Fruit fly (Drosophila melanogaster) whole organism, embryonic: ENCODE results near the gene vnd.

Experiments
- Antp ChIP-seq: fragments of 200-800 bp; sonication (Bioruptor generic); optimal IDR thresholded peaks from 3 replicates; lab custom pipeline; 2016; ENCODE audit warnings: missing biosample characterization, missing genetic modification characterization
- Awh ChIP-seq: fragments of 200-800 bp; sonication (Bioruptor generic); IDR thresholded peaks from 2 replicates; pipeline ENCODE4, ENCODE4 v1.3.6; 2022; ENCODE audit warnings: missing biosample characterization, missing genetic modification characterization
- CG1024 ChIP-seq: fragments of 200-800 bp; sonication (Bioruptor generic); IDR thresholded peaks from 2 replicates; pipeline ENCODE4 v1.3.6; 2022; ENCODE audit warnings: missing biosample characterization, missing genetic modification characterization
- CG10565 ChIP-seq: fragments of 200-800 bp; sonication (Bioruptor generic); optimal IDR thresholded peaks from 3 replicates; lab custom pipeline; 2016; ENCODE audit warnings: missing biosample characterization, mild to moderate bottlenecking, missing genetic modification characterization
- CG15011 ChIP-seq: fragments of 200-800 bp; sonication (Bioruptor generic); optimal IDR thresholded peaks from 3 replicates; lab custom pipeline; 2018; ENCODE audit warnings: missing biosample characterization, mild to moderate bottlenecking, missing genetic modification characterization
- CG1832 ChIP-seq: fragments of 200-800 bp; sonication (Bioruptor generic); optimal IDR thresholded peaks from 2 replicates; lab custom pipeline; 2017; ENCODE audit warnings: missing biosample characterization, mild to moderate bottlenecking, missing genetic modification characterization, inconsistent platforms
- CG18476 ChIP-seq: fragments of 200-800 bp; sonication (Bioruptor generic); optimal IDR thresholded peaks from 2 replicates; lab custom pipeline; 2016; ENCODE audit warnings: missing biosample characterization, mild to moderate bottlenecking, missing genetic modification characterization
- CG2202 ChIP-seq: fragments of 200-800 bp; sonication (Bioruptor generic); optimal IDR thresholded peaks from 2 replicates; lab custom pipeline; 2018; ENCODE audit warnings: missing biosample characterization, mild to moderate bottlenecking, missing genetic modification characterization
- CG3838 ChIP-seq: fragments of 200-800 bp; sonication (Bioruptor generic); optimal IDR thresholded peaks from 3 replicates; lab custom pipeline; 2016; ENCODE audit warnings: missing biosample characterization, missing genetic modification characterization
- CG6254 ChIP-seq: fragments of 200-800 bp; sonication (Bioruptor generic); optimal IDR thresholded peaks from 3 replicates; lab custom pipeline; 2017; ENCODE audit warnings: mild to moderate bottlenecking, missing biosample characterization, missing genetic modification reagents, missing genetic modification characterization
- CG6683 ChIP-seq: fragments of 200-800 bp; sonication (Bioruptor generic); optimal IDR thresholded peaks from 2 replicates; lab custom pipeline; 2017; ENCODE audit warnings: missing biosample characterization, mild to moderate bottlenecking, missing genetic modification characterization, missing genetic modification reagents
- CG9215 ChIP-seq: fragments of 200-800 bp; sonication (Bioruptor generic); IDR thresholded peaks from 2 replicates; pipeline ENCODE4 v1.3.6; 2022; ENCODE audit warnings: missing biosample characterization, missing genetic modification characterization
- CG9797 ChIP-seq: fragments of 200-800 bp; sonication (Bioruptor generic); optimal IDR thresholded peaks from 3 replicates; lab custom pipeline; 2018; ENCODE audit warnings: missing biosample characterization, mild to moderate bottlenecking, missing genetic modification characterization
- CoRest ChIP-seq: fragments of 200-800 bp; sonication (Bioruptor generic); optimal IDR thresholded peaks from 3 replicates; lab custom pipeline; 2018; ENCODE audit warnings: missing biosample characterization, mild to moderate bottlenecking, missing genetic modification characterization, moderate library complexity
- D19A ChIP-seq: fragments of 200-800 bp; optimal IDR thresholded peaks from 3 replicates; lab custom pipeline; 2019; ENCODE audit warnings: missing biosample characterization, mild to moderate bottlenecking, missing genetic modification characterization, moderate library complexity
- Ets97D ChIP-seq: fragments of 200-800 bp; sonication (Bioruptor generic); optimal IDR thresholded peaks from 3 replicates; lab custom pipeline; 2016; ENCODE audit warnings: missing biosample characterization, missing genetic modification characterization
- Hand ChIP-seq: fragments of 200-800 bp; sonication (Bioruptor generic); optimal IDR thresholded peaks from 2 replicates; lab custom pipeline; 2017; ENCODE audit warnings: mild to moderate bottlenecking, missing biosample characterization, missing genetic modification reagents, missing genetic modification characterization
- Hr39 ChIP-seq: fragments of >200 bp; optimal IDR thresholded peaks from 2 replicates; lab custom pipeline; 2017
- Lhr ChIP-seq: fragments of 200-800 bp; sonication (Bioruptor generic); optimal IDR thresholded peaks from 3 replicates; lab custom pipeline; 2017; ENCODE audit warnings: mild to moderate bottlenecking, missing biosample characterization, missing genetic modification reagents, missing genetic modification characterization
- Lpt ChIP-seq: fragments of >200 bp; optimal IDR thresholded peaks from 2 replicates; lab custom pipeline; 2018; ENCODE audit warnings: missing biosample characterization, missing genetic modification characterization
- MESR4 ChIP-seq: fragments of 200-800 bp; sonication (Bioruptor generic); optimal IDR thresholded peaks from 2 replicates; lab custom pipeline; 2018; ENCODE audit warnings: missing biosample characterization, mild to moderate bottlenecking, missing genetic modification characterization, moderate library complexity
- Neu2 ChIP-seq: fragments of 200-800 bp; sonication (Bioruptor generic); optimal IDR thresholded peaks from 3 replicates; lab custom pipeline; 2016; ENCODE audit warnings: missing biosample characterization, missing genetic modification characterization, borderline replicate concordance
- Nf-YA ChIP-seq: fragments of 200-800 bp; sonication (Bioruptor generic); IDR thresholded peaks from 2 replicates; pipeline ENCODE4 v1.3.6; 2022; ENCODE audit warnings: missing biosample characterization, missing genetic modification characterization
- Side ChIP-seq: fragments of 200-800 bp; sonication (Bioruptor generic); optimal IDR thresholded peaks from 2 replicates; lab custom pipeline; 2016; ENCODE audit warnings: missing biosample characterization, missing genetic modification characterization
- TFAM ChIP-seq: fragments of 200-800 bp; sonication (Bioruptor generic); optimal IDR thresholded peaks from 2 replicates; lab custom pipeline; 2017; ENCODE audit warnings: missing biosample characterization, missing genetic modification characterization, inconsistent platforms
- Tbp ChIP-seq: fragments of >200 bp; optimal IDR thresholded peaks from 2 replicates; lab custom pipeline; 2018; ENCODE audit warnings: missing biosample characterization, missing genetic modification characterization
- al ChIP-seq: fragments of 200-800 bp; sonication (Bioruptor generic); IDR thresholded peaks from 2 replicates; pipeline ENCODE4 v1.3.6; 2022; ENCODE audit warnings: missing biosample characterization, missing genetic modification characterization
- amos ChIP-seq: fragments of 200-800 bp; sonication (Bioruptor generic); IDR thresholded peaks from 2 replicates; pipeline ENCODE4 v1.3.6; 2022; ENCODE audit warnings: missing biosample characterization, missing genetic modification characterization; ENCODE audit not compliant: partially characterized antibody
- ase ChIP-seq: fragments of 200-800 bp; sonication (Bioruptor generic); IDR thresholded peaks from 3 replicates; pipeline ENCODE4 v1.3.6; 2022; ENCODE audit warnings: missing biosample characterization, missing genetic modification characterization
- cas ChIP-seq: fragments of 200-800 bp; sonication (Bioruptor generic); IDR thresholded peaks from 2 replicates; pipeline ENCODE4 v1.3.6; 2022; ENCODE audit warnings: missing biosample characterization, missing genetic modification characterization
- corto ChIP-seq: fragments of 200-800 bp; sonication (Bioruptor generic); optimal IDR thresholded peaks from 2 replicates; lab custom pipeline; 2016; ENCODE audit warnings: missing biosample characterization, mild to moderate bottlenecking, missing genetic modification characterization, moderate library complexity
- fd102C ChIP-seq: fragments of 200-800 bp; sonication (Bioruptor generic); optimal IDR thresholded peaks from 2 replicates; lab custom pipeline; 2018; ENCODE audit warnings: missing biosample characterization, mild to moderate bottlenecking, missing genetic modification characterization, moderate library complexity
- fu2 ChIP-seq: fragments of 200-800 bp; sonication (Bioruptor generic); optimal IDR thresholded peaks from 2 replicates; lab custom pipeline; 2016; ENCODE audit warnings: missing biosample characterization, missing genetic modification characterization
- gfzf ChIP-seq: fragments of 200-800 bp; sonication (Bioruptor generic); optimal IDR thresholded peaks from 2 replicates; lab custom pipeline; 2016; ENCODE audit warnings: missing biosample characterization, mild to moderate bottlenecking, missing genetic modification characterization, moderate library complexity
- gt ChIP-seq: fragments of 200-800 bp; sonication (Bioruptor generic); IDR thresholded peaks from 2 replicates; pipeline ENCODE4 v1.3.6; 2022; ENCODE audit warnings: missing biosample characterization, missing genetic modification characterization
- jigr1 ChIP-seq: fragments of 200-800 bp; sonication (Bioruptor generic); IDR thresholded peaks from 3 replicates; pipeline ENCODE4 v1.3.6; 2022; ENCODE audit warnings: missing biosample characterization, missing genetic modification characterization
- knrl ChIP-seq: fragments of 200-800 bp; sonication (Bioruptor generic); IDR thresholded peaks from 3 replicates; pipeline ENCODE4 v1.3.6; 2022; ENCODE audit warnings: missing biosample characterization, missing genetic modification characterization; ENCODE audit not compliant: partially characterized antibody
- mirr ChIP-seq: fragments of 200-800 bp; sonication (Bioruptor generic); optimal IDR thresholded peaks from 3 replicates; lab custom pipeline; 2018; ENCODE audit warnings: missing biosample characterization, mild to moderate bottlenecking, missing genetic modification characterization
- nerfin-2 ChIP-seq: fragments of 200-800 bp; sonication (Bioruptor generic); IDR thresholded peaks from 2 replicates; pipeline ENCODE4 v1.3.6; 2022; ENCODE audit warnings: missing biosample characterization, missing genetic modification characterization; ENCODE audit not compliant: partially characterized antibody
- pb ChIP-seq: fragments of 200-800 bp; sonication (Bioruptor generic); optimal IDR thresholded peaks from 3 replicates; lab custom pipeline; 2016; ENCODE audit warnings: missing biosample characterization, missing genetic modification characterization
- pzg ChIP-seq: fragments of 200-800 bp; sonication (Bioruptor generic); optimal IDR thresholded peaks from 3 replicates; lab custom pipeline; 2018; ENCODE audit warnings: missing biosample characterization, mild to moderate bottlenecking, missing genetic modification characterization, moderate library complexity
- sc ChIP-seq, 3 experiments: fragments of >200 bp in 2 of 3; fragments of 200-800 bp in 1 of 3; sonication (Bioruptor generic) in 1 of 3; optimal IDR thresholded peaks; 2 replicates in 2 of 3; 3 replicates in 1 of 3; lab custom pipeline; 2017; ENCODE audit warnings: mild to moderate bottlenecking in 1 of 3, missing biosample characterization in 1 of 3, missing genetic modification characterization in 1 of 3, missing genetic modification reagents in 1 of 3
- schlank ChIP-seq: fragments of 200-800 bp; sonication (Bioruptor generic); optimal IDR thresholded peaks from 2 replicates; lab custom pipeline; 2018; ENCODE audit warnings: missing biosample characterization, mild to moderate bottlenecking, missing genetic modification characterization
- sens-2 ChIP-seq: fragments of 200-800 bp; sonication (Bioruptor generic); IDR thresholded peaks from 2 replicates; pipeline ENCODE4 v1.3.6; 2022; ENCODE audit warnings: missing biosample characterization, missing genetic modification characterization
- sima ChIP-seq: fragments of 200-800 bp; sonication (Bioruptor generic); optimal IDR thresholded peaks from 2 replicates; lab custom pipeline; 2016; ENCODE audit warnings: missing biosample characterization, missing genetic modification characterization
- sug ChIP-seq: fragments of 200-800 bp; optimal IDR thresholded peaks from 2 replicates; lab custom pipeline; 2019; ENCODE audit warnings: missing biosample characterization, mild to moderate bottlenecking, missing genetic modification characterization, moderate library complexity
- twi ChIP-seq: fragments of 200-800 bp; optimal IDR thresholded peaks from 2 replicates; lab custom pipeline; 2019; ENCODE audit warnings: missing biosample characterization, mild to moderate bottlenecking, missing genetic modification characterization, moderate library complexity
- vvl ChIP-seq: fragments of 200-800 bp; sonication (Bioruptor generic); IDR thresholded peaks from 2 replicates; pipeline ENCODE4 v1.3.6; 2022; ENCODE audit warnings: missing biosample characterization, missing genetic modification characterization
- zen ChIP-seq: fragments of 200-800 bp; sonication (Bioruptor generic); optimal IDR thresholded peaks from 3 replicates; lab custom pipeline; 2018; ENCODE audit warnings: missing biosample characterization, mild to moderate bottlenecking, missing genetic modification characterization, moderate library complexity

vnd gene

DNA sequence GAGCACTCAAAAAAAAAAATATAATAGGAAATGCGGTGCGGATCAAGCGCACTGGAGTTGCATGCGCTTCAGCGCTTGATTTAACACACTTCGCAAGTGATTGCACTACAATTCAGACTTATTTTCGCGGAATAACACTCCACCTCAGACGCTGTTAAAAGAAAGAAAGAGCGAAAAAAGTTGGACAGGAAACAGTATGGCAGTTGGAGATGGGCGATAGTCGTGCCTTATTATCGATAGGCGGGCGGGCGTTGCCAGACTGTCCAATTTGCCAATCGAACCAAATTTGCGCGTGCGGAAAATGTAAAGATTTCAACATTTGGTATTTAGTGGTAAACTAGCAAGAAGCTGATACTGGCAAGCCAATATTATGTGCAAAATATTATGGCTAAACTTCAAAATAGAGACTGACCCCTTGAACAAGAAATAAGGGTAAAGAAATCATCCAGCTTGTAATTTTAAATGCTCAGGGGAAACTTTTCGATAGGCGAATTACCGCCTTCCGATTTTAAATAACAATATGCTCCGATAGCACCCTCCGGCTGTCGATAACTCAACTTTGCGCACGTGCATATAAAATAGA lies 47.4 kb downstream of the vnd start, which contains the start of the genes RpL36 and Mybbp1A (continued):
- TF ChIP-seq TFAM (GFP tag; lab: Kevin White, UChicago) (peak; percentile 43), CG6683 (GFP tag; lab: Kevin White, UChicago) (peak; percentile 56), fu2 (GFP tag; lab: Kevin White, UChicago) (peak; percentile 54), Hand (GFP tag; lab: Kevin White, UChicago) (peak; percentile 66), CG18476 (peak; percentile 9), Neu2 (GFP tag; lab: Kevin White, UChicago) (peak; percentile 93), gt (GFP tag; lab: Robert Waterston, UW) (no peak), sc (optimal IDR thresholded peaks at IDR 0.05; lab: Kevin White, UChicago) (no peak), sc (GFP tag; optimal IDR thresholded peaks at IDR 0.05; lab: Kevin White, UChicago) (peak; percentile 57), Hr39 (no peak), Tbp (GFP tag; lab: Kevin White, UChicago) (no peak), MESR4 (peak; percentile 98), CoRest (tag; lab: Kevin White, UChicago) (peak; percentile 66), Side (peak; percentile 86), CG6254 (GFP tag; lab: Kevin White, UChicago) (peak; percentile 59), amos (GFP tag; lab: Robert Waterston, UW) (peak; percentile 91), nerfin-2 (peak; percentile 83), vvl (GFP tag; lab: Robert Waterston, UW) (peak; percentile 78), Nf-YA (GFP tag; lab: Robert Waterston, UW) (peak; percentile 60; the same call in 1 of the 2 replicates), sima (peak; percentile 24), fd102C (GFP tag; lab: Kevin White, UChicago) (peak; percentile 28), zen (tag; lab: Kevin White, UChicago) (peak; percentile 29), al (GFP tag; lab: Robert Waterston, UW) (no peak), CG15011 (GFP tag; lab: Kevin White, UChicago) (peak; percentile 75), cas (no peak), pb (GFP tag; lab: Kevin White, UChicago) (peak; percentile 76), schlank (peak; percentile 79), CG9215 (peak; percentile 29; the same call in 1 of the 2 replicates), Ets97D (GFP tag; lab: Kevin White, UChicago) (peak; percentile 99), gfzf (GFP tag; lab: Kevin White, UChicago) (peak; percentile 59), Awh (GFP tag; lab: Robert Waterston, UW) (peak; percentile 15; the same call in 1 of the 2 replicates), CG3838 (GFP tag; lab: Kevin White, UChicago) (peak; percentile 50), Antp (GFP tag; lab: Kevin White, UChicago) (peak; percentile 62), ase (GFP tag; lab: Robert Waterston, UW) (peak; percentile 56; the same call in 2 of the 3 replicates), CG1024 (GFP tag; lab: Robert Waterston, UW) (peak; percentile 29; the same call in 1 of the 2 replicates), sens-2 (GFP tag; lab: Robert Waterston, UW) (0 out of 2 replicates have a peak, but pooled peaks have one; percentile 52), knrl (GFP tag; lab: Robert Waterston, UW) (peak; percentile 89), jigr1 (no peak), pzg (peak; percentile 88), CG2202 (peak; percentile 48), CG9797 (GFP tag; lab: Kevin White, UChicago) (peak; percentile 68), mirr (GFP tag; lab: Kevin White, UChicago) (peak; percentile 69), sug (tag; lab: Kevin White, UChicago) (peak; percentile 60), CG1832 (no peak), Lpt (GFP tag; lab: Kevin White, UChicago) (no peak), Lhr (GFP tag; lab: Kevin White, UChicago) (peak; percentile 66), twi (tag; lab: Kevin White, UChicago) (peak; percentile 37), CG10565 (no peak), corto (GFP tag; lab: Kevin White, UChicago) (no peak), D19A (tag; lab: Kevin White, UChicago) (no peak)
